Fruit fly (Drosophila melanogaster): ENCODE results near the gene ATPsynE.

Gene ATPsynE

dm6 chr3R:14277894-14278522 is 48.7 kb upstream of the ATPsynE start (continued):
- TF ChIP-seq CG9797 (GFP tag; optimal IDR thresholded peaks at IDR 0.05) = peak; percentile 3
- peak; percentile 82 for TF ChIP-seq CG13296 (GFP tag; optimal IDR thresholded peaks at IDR 0.05)
- TF ChIP-seq mam (GFP tag; optimal IDR thresholded peaks at IDR 0.05) = no peak
- no peak; the same call in 1 of the 2 replicates for TF ChIP-seq GATAe (GFP tag; conservative IDR thresholded peaks at IDR 0.05)
- peak in 1 of 2 experiments; percentile 41 for TF ChIP-seq Pdp1 (GFP tag; optimal IDR thresholded peaks at IDR 0.05)
- peak; percentile 68 for TF ChIP-seq CG4730 (GFP tag; IDR thresholded peaks at IDR 0.05)
- TF ChIP-seq Dip2 (GFP tag; IDR thresholded peaks at IDR 0.05) = no peak
- TF ChIP-seq nmo (GFP tag; optimal IDR thresholded peaks at IDR 0.05) = peak; percentile 75
- TF ChIP-seq CG1233 (GFP tag; optimal IDR thresholded peaks at IDR 0.05) = peak; percentile 69
- TF ChIP-seq Doc2 (GFP tag; IDR thresholded peaks at IDR 0.05) = no peak
- no peak for TF ChIP-seq HLHmδ (GFP tag; optimal IDR thresholded peaks at IDR 0.05)
- TF ChIP-seq CG9876 (GFP tag; optimal IDR thresholded peaks at IDR 0.05) = no peak
- TF ChIP-seq dysf (GFP tag; IDR thresholded peaks at IDR 0.05) = peak; percentile 74
- peak; percentile 80 for TF ChIP-seq Meics (GFP tag; optimal IDR thresholded peaks at IDR 0.05)
- peak; percentile 43 for TF ChIP-seq kah (GFP tag; optimal IDR thresholded peaks at IDR 0.05)
- peak; percentile 37; the same call in 1 of the 2 replicates for TF ChIP-seq CG43689 (GFP tag; IDR thresholded peaks at IDR 0.05)
- no peak for TF ChIP-seq ato (GFP tag; IDR thresholded peaks at IDR 0.05; ENCODE audit: partially characterized antibody)
- peak; percentile 66 for TF ChIP-seq CG12299 (tag; optimal IDR thresholded peaks at IDR 0.05)
- peak; percentile 73 for TF ChIP-seq HHEX (GFP tag; optimal IDR thresholded peaks at IDR 0.05)
- no peak for TF ChIP-seq Med (GFP tag)
- TF ChIP-seq CG3407 (GFP tag; optimal IDR thresholded peaks at IDR 0.05) = no peak
- TF ChIP-seq CG10565 (GFP tag; optimal IDR thresholded peaks at IDR 0.05) = peak; percentile 40
- TF ChIP-seq Hand (GFP tag; optimal IDR thresholded peaks at IDR 0.05) = peak; percentile 90
- peak; percentile 74 for TF ChIP-seq CG9215 (GFP tag; IDR thresholded peaks at IDR 0.05)
- TF ChIP-seq MTF-1 (GFP tag; optimal IDR thresholded peaks at IDR 0.05; ENCODE audit: borderline replicate concordance) = peak; percentile 46
- no peak for TF ChIP-seq CG1603 (tag; optimal IDR thresholded peaks at IDR 0.05)
- no peak for TF ChIP-seq Blimp-1 (GFP tag; optimal IDR thresholded peaks at IDR 0.05)
- no peak for TF ChIP-seq disco-r (GFP tag; optimal IDR thresholded peaks at IDR 0.05)
- no peak for TF ChIP-seq crc (GFP tag; optimal IDR thresholded peaks at IDR 0.05)
- peak; percentile 86 for TF ChIP-seq Hmr (GFP tag; optimal IDR thresholded peaks at IDR 0.05)
- no peak for TF ChIP-seq Tbp (GFP tag; optimal IDR thresholded peaks at IDR 0.05)
- no peak for TF ChIP-seq Ets97D (GFP tag; optimal IDR thresholded peaks at IDR 0.05)
- TF ChIP-seq seq (GFP tag; IDR thresholded peaks at IDR 0.05) = peak; percentile 77
- TF ChIP-seq chif (GFP tag; optimal IDR thresholded peaks at IDR 0.05) = peak; percentile 18 to 40
- peak; percentile 32 for TF ChIP-seq ems (GFP tag; optimal IDR thresholded peaks at IDR 0.05)
- TF ChIP-seq CG11247 (GFP tag; IDR thresholded peaks at IDR 0.05) = peak; percentile 58
- no peak for TF ChIP-seq inv (GFP tag; IDR thresholded peaks at IDR 0.05; ENCODE audit: partially characterized antibody)
- TF ChIP-seq Ptx1 (GFP tag; IDR thresholded peaks at IDR 0.05) = peak; percentile 77
- no peak for TF ChIP-seq Scr (GFP tag; IDR thresholded peaks at IDR 0.05; ENCODE audit: partially characterized antibody)
- no peak for TF ChIP-seq C15 (GFP tag; IDR thresholded peaks at IDR 0.05)
- TF ChIP-seq bab2 (GFP tag; optimal IDR thresholded peaks at IDR 0.05) = peak; percentile 41
- no peak; the same call in 1 of the 2 replicates for TF ChIP-seq gt (GFP tag; IDR thresholded peaks at IDR 0.05)
- no peak for TF ChIP-seq bbx (GFP tag; IDR thresholded peaks at IDR 0.05; ENCODE audit: partially characterized antibody)
- peak; percentile 66 for TF ChIP-seq ATbp (GFP tag; optimal IDR thresholded peaks at IDR 0.05)
- no peak for TF ChIP-seq CG1647 (GFP tag; optimal IDR thresholded peaks at IDR 0.05)
- TF ChIP-seq CG10267 (tag; optimal IDR thresholded peaks at IDR 0.05) = peak; percentile 89
- peak; percentile 57 for TF ChIP-seq CG8359 (GFP tag; optimal IDR thresholded peaks at IDR 0.05; ENCODE audit: borderline replicate concordance)
- peak; percentile 50 for TF ChIP-seq BtbVII (GFP tag; optimal IDR thresholded peaks at IDR 0.05)
- TF ChIP-seq CG17612 (GFP tag; IDR thresholded peaks at IDR 0.05) = 0 out of 2 replicates have a peak, but pooled peaks have one; percentile 40
